Worm (Caenorhabditis elegans): ENCODE results near the gene K02D10.2.
A peak's percentile ranks its signal among the peaks of the same experiment; 100 is the strongest.

K02D10.2 gene

ce11 chrIII:8799964-8800795 is 29.1 kb upstream of the K02D10.2 start, which contains the start of gene F54F2.6 (continued):
- no peak for TF ChIP-seq hlh-17 (GFP tag; optimal IDR thresholded peaks at IDR 0.05; ENCODE audit: borderline replicate concordance)
- TF ChIP-seq ceh-63 (GFP tag; optimal IDR thresholded peaks at IDR 0.05): no peak
- peak; percentile 55; the same call in 1 of the 2 replicates for TF ChIP-seq grh-1 (GFP tag; IDR thresholded peaks at IDR 0.05)
- TF ChIP-seq dsc-1 (tag; optimal IDR thresholded peaks at IDR 0.05): peak; percentile 89
- TF ChIP-seq swsn-7 (tag; optimal IDR thresholded peaks at IDR 0.05): peak; percentile 94
- TF ChIP-seq nhr-11 (tag; optimal IDR thresholded peaks at IDR 0.05): peak; percentile 86
- peak; percentile 75 for TF ChIP-seq unc-130 (tag; optimal IDR thresholded peaks at IDR 0.05)
- TF ChIP-seq nhr-90 (tag; optimal IDR thresholded peaks at IDR 0.05; ENCODE audit: poor library complexity): peak; percentile 54
- peak; percentile 94 for TF ChIP-seq nhr-47 (tag; optimal IDR thresholded peaks at IDR 0.05)

DNA sequence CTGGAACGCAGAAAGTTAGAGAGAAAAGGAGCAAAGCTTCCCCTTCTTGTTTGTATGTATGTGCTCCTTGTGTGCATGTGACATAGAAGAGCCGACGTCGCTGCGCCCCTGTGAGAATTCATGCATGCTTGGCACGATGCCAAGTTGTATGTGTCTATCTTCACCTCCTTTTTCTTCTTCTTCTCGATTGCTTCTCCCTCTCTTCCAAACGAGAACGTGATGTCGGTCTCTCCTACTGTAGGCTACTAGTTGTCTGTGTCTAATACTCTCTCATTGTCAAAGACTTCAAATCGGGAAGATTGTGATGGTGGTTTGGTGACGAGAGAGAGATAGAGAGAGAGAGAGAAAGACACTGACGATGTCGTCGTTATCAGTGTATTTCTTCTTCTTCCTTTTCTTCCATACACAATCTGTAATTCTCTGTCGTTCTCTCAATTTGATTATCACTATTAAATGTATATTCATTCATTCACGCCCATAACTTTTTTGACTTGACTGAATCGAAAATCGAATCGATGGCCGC is 26.2 kb upstream of the K02D10.2 start:
- TF ChIP-seq lin-39 (tag; optimal IDR thresholded peaks at IDR 0.05) (no peak), pqm-1 (tag; optimal IDR thresholded peaks at IDR 0.05) (no peak), nhr-76 (tag; optimal IDR thresholded peaks at IDR 0.05) (no peak), irx-1 (tag; optimal IDR thresholded peaks at IDR 0.05) (peak; percentile 68), nhr-84 (tag; optimal IDR thresholded peaks at IDR 0.05) (no peak), C16A3.4 (tag; optimal IDR thresholded peaks at IDR 0.05) (peak; percentile 82), fos-1 (tag; optimal IDR thresholded peaks at IDR 0.05) (peak; percentile 87), xbp-1 (tag; optimal IDR thresholded peaks at IDR 0.05) (peak; percentile 70), nhr-47 (tag; optimal IDR thresholded peaks at IDR 0.05) (peak; percentile 88), pag-3 (tag; optimal IDR thresholded peaks at IDR 0.05; ENCODE audit: borderline replicate concordance, insufficient read depth) (peak; percentile 30), aha-1 (tag; optimal IDR thresholded peaks at IDR 0.05) (no peak), aly-2 (tag; optimal IDR thresholded peaks at IDR 0.05) (no peak), hpl-2 (GFP tag; optimal IDR thresholded peaks at IDR 0.05) (peak; percentile 36), sup-37 (GFP tag; optimal IDR thresholded peaks at IDR 0.05) (peak; percentile 38), fkh-4 (tag; optimal IDR thresholded peaks at IDR 0.05; ENCODE audit: borderline replicate concordance) (peak; percentile 11), ets-5 (GFP tag; IDR thresholded peaks at IDR 0.05) (no peak), ztf-11 (tag; optimal IDR thresholded peaks at IDR 0.05) (peak in 1 of 2 experiments; percentile 49), ces-1 (GFP tag; optimal IDR thresholded peaks at IDR 0.05) (no peak), elt-3 (tag; optimal IDR thresholded peaks at IDR 0.05) (peak in 5 of 6 experiments; percentile 2 to 87 (median 69)), nhr-85 (tag) (peak; percentile 98), sox-4 (tag; optimal IDR thresholded peaks at IDR 0.05) (peak; percentile 73), unc-98 (GFP tag; IDR thresholded peaks at IDR 0.05) (no peak), efl-3 (GFP tag; optimal IDR thresholded peaks at IDR 0.05) (no peak), zip-4 (GFP tag; optimal IDR thresholded peaks at IDR 0.05) (peak; percentile 35), hlh-17 (GFP tag; optimal IDR thresholded peaks at IDR 0.05; ENCODE audit: borderline replicate concordance) (no peak), sptf-1 (tag; optimal IDR thresholded peaks at IDR 0.05) (no peak), snpc-4 (tag; optimal IDR thresholded peaks at IDR 0.05) (peak; percentile 36), mab-9 (GFP tag; IDR thresholded peaks at IDR 0.05) (0 out of 2 replicates have a peak, but pooled peaks have one; percentile 67), C34B4.2 (tag; optimal IDR thresholded peaks at IDR 0.05) (no peak), skn-1 (tag; optimal IDR thresholded peaks at IDR 0.05) (no peak), ceh-63 (GFP tag; optimal IDR thresholded peaks at IDR 0.05) (no peak), efl-1 (optimal IDR thresholded peaks at IDR 0.05) (peak; percentile 65 to 81), efl-1 (GFP tag; optimal IDR thresholded peaks at IDR 0.05 in 1 of 2) (peak; percentile 31 to 93), nhr-20 (tag; optimal IDR thresholded peaks at IDR 0.05) (peak; percentile 89), ceh-90 (tag; optimal IDR thresholded peaks at IDR 0.05) (no peak), nhr-11 (tag; optimal IDR thresholded peaks at IDR 0.05) (peak; percentile 76), lsy-2 (tag; optimal IDR thresholded peaks at IDR 0.05) (peak; percentile 74 to 95), F16B12.6 (tag; optimal IDR thresholded peaks at IDR 0.05) (no peak), unc-86 (tag; optimal IDR thresholded peaks at IDR 0.05) (peak; percentile 92), tbx-2 (tag; optimal IDR thresholded peaks at IDR 0.05) (peak; percentile 86), mep-1 (tag; optimal IDR thresholded peaks at IDR 0.05) (peak; percentile 84), fkh-8 (tag; optimal IDR thresholded peaks at IDR 0.05) (peak; percentile 93), nhr-90 (tag; optimal IDR thresholded peaks at IDR 0.05; ENCODE audit: poor library complexity) (peak; percentile 85), swsn-7 (tag; optimal IDR thresholded peaks at IDR 0.05) (peak; percentile 87), vab-15 (tag; optimal IDR thresholded peaks at IDR 0.05) (peak; percentile 25)
